Fruit fly (Drosophila melanogaster) whole organism, prepupa: ENCODE results near the gene Gs2.
A peak's percentile ranks its signal among the peaks of the same experiment; 100 is the strongest.

Experiments
- CG10631 ChIP-seq: fragments of 200-800 bp; sonication (Bioruptor generic); optimal IDR thresholded peaks from 2 replicates; lab custom pipeline; 2016; ENCODE audit warnings: missing biosample characterization, missing genetic modification characterization
- CG10669 ChIP-seq: fragments of 200-800 bp; sonication (Bioruptor generic); optimal IDR thresholded peaks from 3 replicates; lab custom pipeline; 2018; ENCODE audit warnings: missing biosample characterization, mild to moderate bottlenecking, missing genetic modification characterization, moderate library complexity
- CG11294 ChIP-seq: fragments of 200-800 bp; sonication (Bioruptor generic); IDR thresholded peaks from 2 replicates; pipeline ENCODE4 v1.3.6; 2022; ENCODE audit warnings: missing biosample characterization, missing genetic modification characterization
- CG11762 ChIP-seq: fragments of 200-800 bp; sonication (Bioruptor generic); optimal IDR thresholded peaks from 3 replicates; lab custom pipeline; 2016; ENCODE audit warnings: missing biosample characterization, missing genetic modification characterization; ENCODE audit not compliant: insufficient read depth
- CG11902 ChIP-seq: fragments of 200-800 bp; sonication (Bioruptor generic); optimal IDR thresholded peaks from 3 replicates; lab custom pipeline; 2016; ENCODE audit warnings: missing biosample characterization, missing genetic modification characterization
- CG15336 ChIP-seq: fragments of 200-800 bp; sonication (Bioruptor generic); IDR thresholded peaks from 2 replicates; pipeline ENCODE4 v1.3.6; 2022; ENCODE audit warnings: missing biosample characterization, missing genetic modification characterization
- CG1621 ChIP-seq: fragments of 200-800 bp; sonication (Bioruptor generic); optimal IDR thresholded peaks from 3 replicates; lab custom pipeline; 2018; ENCODE audit warnings: missing biosample characterization, mild to moderate bottlenecking, missing genetic modification characterization
- CG16779 ChIP-seq: fragments of 200-800 bp; sonication (Bioruptor generic); optimal IDR thresholded peaks from 3 replicates; lab custom pipeline; 2017; ENCODE audit warnings: missing biosample characterization, mild to moderate bottlenecking, missing genetic modification characterization
- CG3032 ChIP-seq: fragments of 200-800 bp; optimal IDR thresholded peaks from 2 replicates; lab custom pipeline; 2019; ENCODE audit warnings: missing biosample characterization, mild to moderate bottlenecking, missing genetic modification characterization, moderate library complexity
- CG31627 ChIP-seq: fragments of 200-800 bp; sonication (Bioruptor generic); optimal IDR thresholded peaks from 3 replicates; lab custom pipeline; 2016; ENCODE audit warnings: missing biosample characterization, missing genetic modification characterization
- CG6163 ChIP-seq: fragments of 200-800 bp; sonication (Bioruptor generic); IDR thresholded peaks from 3 replicates; pipeline ENCODE4 v1.3.6; 2022; ENCODE audit warnings: missing biosample characterization, missing genetic modification characterization
- CG6276 ChIP-seq: fragments of 200-800 bp; sonication (Bioruptor generic); optimal IDR thresholded peaks from 2 replicates; lab custom pipeline; 2017; ENCODE audit warnings: missing biosample characterization, mild to moderate bottlenecking, missing genetic modification characterization
- CG6808 ChIP-seq: fragments of 200-800 bp; sonication (Bioruptor generic); optimal IDR thresholded peaks from 3 replicates; lab custom pipeline; 2017; ENCODE audit warnings: missing biosample characterization, missing genetic modification characterization, mild to moderate bottlenecking, moderate library complexity, missing genetic modification reagents
- CG6854 ChIP-seq: fragments of 200-800 bp; sonication (Bioruptor generic); optimal IDR thresholded peaks from 2 replicates; lab custom pipeline; 2017; ENCODE audit warnings: missing biosample characterization, mild to moderate bottlenecking, missing genetic modification characterization
- CG8119 ChIP-seq: fragments of 200-800 bp; sonication (Bioruptor generic); IDR thresholded peaks from 3 replicates; pipeline ENCODE4 v1.3.6; 2022; ENCODE audit warnings: missing biosample characterization, missing genetic modification characterization
- CG8319 ChIP-seq: fragments of 200-800 bp; sonication (Bioruptor generic); optimal IDR thresholded peaks from 3 replicates; lab custom pipeline; 2016; ENCODE audit warnings: missing biosample characterization, missing genetic modification characterization
- CG8632 ChIP-seq: fragments of 200-800 bp; sonication (Bioruptor generic); optimal IDR thresholded peaks from 3 replicates; lab custom pipeline; 2016; ENCODE audit warnings: missing biosample characterization, missing genetic modification characterization
- Eip75B ChIP-seq: fragments of 200-800 bp; sonication (Bioruptor generic); optimal IDR thresholded peaks from 3 replicates; lab custom pipeline; 2016; ENCODE audit warnings: missing biosample characterization, missing genetic modification characterization
- Eip78C ChIP-seq: fragments of 200-800 bp; sonication (Bioruptor generic); peaks from one replicate; lab custom pipeline; 2016; ENCODE audit warnings: missing biosample characterization, missing genetic modification characterization
- Eip93F ChIP-seq: fragments of 200-800 bp; sonication (Bioruptor generic); optimal IDR thresholded peaks from 2 replicates; lab custom pipeline; 2016; ENCODE audit warnings: missing biosample characterization, mild to moderate bottlenecking, missing genetic modification characterization
- Ets21C ChIP-seq: fragments of 200-800 bp; sonication (Bioruptor generic); optimal IDR thresholded peaks from 3 replicates; lab custom pipeline; 2016; ENCODE audit warnings: missing biosample characterization, missing genetic modification characterization
- Ets96B ChIP-seq: fragments of 200-800 bp; optimal IDR thresholded peaks from 2 replicates; lab custom pipeline; 2019; ENCODE audit warnings: missing biosample characterization, mild to moderate bottlenecking, missing genetic modification characterization, moderate library complexity
- Hr38 ChIP-seq: sonication (Bioruptor generic); optimal IDR thresholded peaks from 2 replicates; lab custom pipeline; 2016; ENCODE audit warnings: missing biosample characterization, missing genetic modification characterization
- Hr4 ChIP-seq: fragments of 200-800 bp; sonication (Bioruptor generic); optimal IDR thresholded peaks from 3 replicates; lab custom pipeline; 2016; ENCODE audit warnings: missing biosample characterization, missing genetic modification characterization
- Lpt ChIP-seq: fragments of 200-800 bp; sonication (Bioruptor generic); optimal IDR thresholded peaks from 3 replicates; lab custom pipeline; 2016; ENCODE audit warnings: missing biosample characterization, missing genetic modification characterization
- Met ChIP-seq: fragments of 200-800 bp; sonication (Bioruptor generic); optimal IDR thresholded peaks from 3 replicates; lab custom pipeline; 2016; ENCODE audit warnings: missing biosample characterization, missing genetic modification characterization
- OdsH ChIP-seq: fragments of 200-800 bp; sonication (Bioruptor generic); optimal IDR thresholded peaks from 3 replicates; lab custom pipeline; 2016; ENCODE audit warnings: missing biosample characterization, missing genetic modification characterization
- Smox ChIP-seq: fragments of 200-800 bp; sonication (Bioruptor generic); optimal IDR thresholded peaks from 3 replicates; lab custom pipeline; 2016; ENCODE audit warnings: missing biosample characterization, missing genetic modification characterization
- Sox15 ChIP-seq: fragments of 200-800 bp; sonication (Bioruptor generic); optimal IDR thresholded peaks from 3 replicates; lab custom pipeline; 2016; ENCODE audit warnings: missing biosample characterization, missing genetic modification characterization
- achi ChIP-seq: fragments of 200-800 bp; sonication (Bioruptor generic); optimal IDR thresholded peaks from 3 replicates; lab custom pipeline; 2016; ENCODE audit warnings: missing biosample characterization, missing genetic modification characterization
- acj6 ChIP-seq: fragments of 200-800 bp; sonication (Bioruptor generic); optimal IDR thresholded peaks from 3 replicates; lab custom pipeline; 2016; ENCODE audit warnings: missing biosample characterization, missing genetic modification characterization
- cyc ChIP-seq: fragments of 200-800 bp; sonication (Bioruptor generic); optimal IDR thresholded peaks from 3 replicates; lab custom pipeline; 2016; ENCODE audit warnings: missing biosample characterization, missing genetic modification characterization
- dsx ChIP-seq: fragments of 200-800 bp; optimal IDR thresholded peaks from 3 replicates; lab custom pipeline; 2019; ENCODE audit warnings: missing biosample characterization, mild to moderate bottlenecking, missing genetic modification characterization, moderate library complexity; ENCODE audit not compliant: poor library complexity, severe bottlenecking
- eg ChIP-seq: fragments of 200-800 bp; sonication (Bioruptor generic); IDR thresholded peaks from 3 replicates; pipeline ENCODE4 v1.3.6; 2022; ENCODE audit warnings: missing biosample characterization, missing genetic modification characterization
- fd59A ChIP-seq: fragments of 200-800 bp; sonication (Bioruptor generic); optimal IDR thresholded peaks from 2 replicates; lab custom pipeline; 2017; ENCODE audit warnings: missing biosample characterization, mild to moderate bottlenecking, missing genetic modification characterization, missing genetic modification reagents
- fd85E ChIP-seq: fragments of 200-800 bp; sonication (Bioruptor generic); optimal IDR thresholded peaks from 3 replicates; lab custom pipeline; 2016; ENCODE audit warnings: missing biosample characterization, missing genetic modification characterization
- fkh ChIP-seq: fragments of 200-800 bp; sonication (Bioruptor generic); optimal IDR thresholded peaks from 3 replicates; lab custom pipeline; 2017; ENCODE audit warnings: missing biosample characterization, mild to moderate bottlenecking, missing genetic modification characterization, moderate library complexity
- lz ChIP-seq: fragments of 200-800 bp; sonication (Bioruptor generic); optimal IDR thresholded peaks from 3 replicates; lab custom pipeline; 2016; ENCODE audit warnings: missing biosample characterization, missing genetic modification characterization
- net ChIP-seq: fragments of 200-800 bp; sonication (Bioruptor generic); optimal IDR thresholded peaks from 3 replicates; lab custom pipeline; 2016; ENCODE audit warnings: missing biosample characterization, missing genetic modification characterization
- ss ChIP-seq, 2 experiments: fragments of 200-800 bp; sonication (Bioruptor generic); optimal IDR thresholded peaks; 2 replicates in 1 of 2; 3 replicates in 1 of 2; lab custom pipeline; 2017 to 2018; ENCODE audit warnings: mild to moderate bottlenecking in 2 of 2, missing biosample characterization in 2 of 2, missing genetic modification characterization in 2 of 2, moderate library complexity in 1 of 2
- svp ChIP-seq: fragments of 200-800 bp; sonication (Bioruptor generic); peaks from one replicate; lab custom pipeline; 2016; ENCODE audit warnings: missing biosample characterization, missing genetic modification characterization
- topi ChIP-seq: fragments of 200-800 bp; sonication (Bioruptor generic); optimal IDR thresholded peaks from 3 replicates; lab custom pipeline; 2016; ENCODE audit warnings: missing biosample characterization, missing genetic modification characterization

Gene Gs2

DNA sequence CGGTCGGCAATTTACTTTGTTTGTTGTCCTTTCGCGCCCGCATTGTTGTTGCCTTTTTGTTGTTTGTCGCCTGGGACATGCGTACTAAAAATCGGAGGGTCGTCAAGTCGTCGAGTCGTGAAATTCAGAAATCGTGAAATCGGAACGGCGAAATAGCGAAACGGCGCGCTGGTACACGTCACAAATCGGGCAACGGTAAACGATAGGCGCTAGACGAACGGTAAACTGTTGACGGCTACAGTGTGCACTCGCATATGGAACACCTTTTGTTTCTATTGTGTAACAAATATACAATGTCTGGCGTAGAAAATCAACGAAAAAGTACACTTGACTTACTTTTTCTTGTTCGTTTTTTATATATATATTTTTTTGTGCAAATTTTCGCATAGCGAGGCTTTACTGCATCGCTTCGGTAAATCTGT is 38.6 kb upstream of the Gs2 start (continued):
- peak; percentile 39 for TF ChIP-seq topi
- TF ChIP-seq svp (GFP tag; lab: Kevin White, UChicago) = peak; percentile 36
- TF ChIP-seq CG11902 (GFP tag; lab: Kevin White, UChicago) = peak; percentile 8
- no peak for TF ChIP-seq CG16779 (tag; lab: Kevin White, UChicago)
- TF ChIP-seq Eip75B (GFP tag; lab: Kevin White, UChicago) = peak; percentile 50
- peak; percentile 22 for TF ChIP-seq Smox (GFP tag; lab: Kevin White, UChicago)
- peak; percentile 40 for TF ChIP-seq acj6
- peak; percentile 17 for TF ChIP-seq lz
- peak; percentile 39 for TF ChIP-seq CG3032
- peak; percentile 2 to 50 for TF ChIP-seq ss (GFP tag; optimal IDR thresholded peaks at IDR 0.05; lab: Kevin White, UChicago)
- TF ChIP-seq Sox15 (GFP tag; lab: Kevin White, UChicago) = peak; percentile 7
- no peak for TF ChIP-seq Lpt (GFP tag; lab: Kevin White, UChicago)
- peak; percentile 32 for TF ChIP-seq Met (GFP tag; lab: Kevin White, UChicago)
- no peak for TF ChIP-seq Eip93F (GFP tag; lab: Kevin White, UChicago)
- peak; percentile 9 for TF ChIP-seq CG6808 (GFP tag; lab: Kevin White, UChicago)
- peak; percentile 18 for TF ChIP-seq dsx (GFP tag; lab: Kevin White, UChicago)
- peak; percentile 60 for TF ChIP-seq OdsH
- peak; percentile 64 for TF ChIP-seq CG15336 (GFP tag; lab: Robert Waterston, UW)
- TF ChIP-seq eg (GFP tag; lab: Robert Waterston, UW) = peak; percentile 63; the same call in 2 of the 3 replicates
- peak; percentile 12 for TF ChIP-seq fkh (GFP tag; lab: Kevin White, UChicago)
- peak; percentile 68 for TF ChIP-seq CG6163 (GFP tag; lab: Robert Waterston, UW)
- no peak for TF ChIP-seq CG8632 (GFP tag; lab: Kevin White, UChicago)

DNA sequence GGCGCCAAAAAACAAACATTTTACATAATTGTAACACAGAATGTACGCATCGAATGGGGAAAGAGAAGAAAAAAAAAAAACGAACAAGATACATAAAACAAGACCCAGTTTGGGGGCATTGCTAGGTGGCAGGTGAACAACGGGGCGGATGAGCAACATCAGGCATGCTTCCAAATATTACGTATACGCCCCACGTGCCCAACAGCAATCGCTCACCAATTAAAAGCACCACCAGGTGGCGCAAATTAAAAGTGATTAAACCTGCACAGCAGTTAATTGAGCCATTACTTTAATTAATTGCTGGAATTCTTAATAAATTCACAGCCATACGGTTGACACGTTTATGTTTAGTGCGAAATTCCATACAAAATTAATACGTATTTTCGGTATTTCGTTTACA is 37.1 kb upstream of the Gs2 start:
- TF ChIP-seq lz (no peak), fd85E (GFP tag; lab: Kevin White, UChicago) (no peak), ss (GFP tag; optimal IDR thresholded peaks at IDR 0.05; lab: Kevin White, UChicago) (no peak), CG10631 (no peak), Hr38 (GFP tag; lab: Kevin White, UChicago) (no peak), OdsH (no peak), Eip93F (GFP tag; lab: Kevin White, UChicago) (no peak), Hr4 (GFP tag; lab: Kevin White, UChicago) (no peak), CG11762 (GFP tag; lab: Kevin White, UChicago) (no peak)

DNA sequence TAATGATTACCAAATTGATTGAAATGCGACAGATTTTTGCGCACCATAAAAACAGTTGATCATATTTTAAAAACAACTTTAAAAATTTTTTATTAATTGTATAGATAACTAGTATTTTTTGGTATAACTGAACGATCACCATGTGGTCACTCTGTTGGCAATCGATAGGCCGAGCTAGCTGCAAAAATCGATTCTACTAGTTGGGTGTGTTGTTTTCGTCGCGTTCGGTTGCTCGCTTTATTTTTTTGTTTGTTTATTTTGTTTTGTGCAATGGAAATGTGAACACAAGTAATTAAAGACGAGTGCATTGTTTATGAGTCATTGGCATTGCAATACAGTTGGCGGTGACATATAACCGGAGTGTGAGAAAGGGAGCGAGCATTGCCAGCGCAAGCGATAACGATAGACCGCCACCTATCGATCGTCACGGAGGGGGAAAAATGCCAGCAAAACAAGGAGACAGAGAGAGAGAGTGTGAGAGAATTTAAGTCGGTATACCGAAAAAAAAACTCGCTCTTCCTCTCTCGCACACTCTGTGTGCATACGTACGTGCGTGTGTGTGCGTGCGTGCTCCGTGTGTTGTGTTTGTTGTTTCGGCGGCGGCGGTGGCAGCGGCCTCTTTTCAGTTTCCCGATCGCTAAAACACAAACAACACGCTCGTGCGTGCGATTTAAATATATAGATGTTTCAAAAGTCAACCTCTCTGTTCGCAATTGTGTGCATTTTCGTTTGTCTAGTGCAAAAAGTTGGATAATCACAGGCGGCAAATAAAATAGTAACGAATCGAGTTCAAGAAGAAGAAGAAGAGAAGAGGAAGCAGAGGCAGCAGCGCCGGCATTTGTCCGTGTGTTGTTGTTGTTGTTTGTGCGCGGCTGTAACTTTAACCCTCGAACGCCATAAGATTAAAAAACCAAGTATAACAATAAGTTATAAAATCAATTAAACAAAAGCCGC is 32.9 kb upstream of the Gs2 start:
- TF ChIP-seq ss (GFP tag; optimal IDR thresholded peaks at IDR 0.05; lab: Kevin White, UChicago) = peak in 1 of 2 experiments; percentile 28
- TF ChIP-seq fd59A = no peak
- peak; percentile 45; the same call in 1 of the 3 replicates for TF ChIP-seq CG6163 (GFP tag; lab: Robert Waterston, UW)
- TF ChIP-seq svp (GFP tag; lab: Kevin White, UChicago) = peak; percentile 48
- TF ChIP-seq net = no peak
- no peak for TF ChIP-seq CG11294 (GFP tag; lab: Robert Waterston, UW)
- TF ChIP-seq CG8119 (GFP tag; lab: Robert Waterston, UW) = no peak
- peak; percentile 40 for TF ChIP-seq Lpt (GFP tag; lab: Kevin White, UChicago)
- TF ChIP-seq cyc (GFP tag; lab: Kevin White, UChicago) = no peak
- peak; percentile 36 for TF ChIP-seq CG6276 (GFP tag; lab: Kevin White, UChicago)
- TF ChIP-seq Eip78C (GFP tag; lab: Kevin White, UChicago) = peak; percentile 16
- TF ChIP-seq CG6808 (GFP tag; lab: Kevin White, UChicago) = no peak
- no peak for TF ChIP-seq CG15336 (GFP tag; lab: Robert Waterston, UW)
- TF ChIP-seq Ets96B (tag; lab: Kevin White, UChicago) = no peak
- no peak for TF ChIP-seq CG10669
- no peak for TF ChIP-seq achi (GFP tag; lab: Kevin White, UChicago)
- TF ChIP-seq CG6854 (GFP tag; lab: Kevin White, UChicago) = peak; percentile 32
- TF ChIP-seq fkh (GFP tag; lab: Kevin White, UChicago) = peak; percentile 76
- TF ChIP-seq CG31627 (GFP tag; lab: Kevin White, UChicago) = no peak
- peak; percentile 9 for TF ChIP-seq CG1621 (tag; lab: Kevin White, UChicago)
- no peak for TF ChIP-seq Ets21C (GFP tag; lab: Kevin White, UChicago)
- TF ChIP-seq CG8319 (GFP tag; lab: Kevin White, UChicago) = no peak
- 0 out of 3 replicates have a peak, but pooled peaks have one; percentile 7 for TF ChIP-seq eg (GFP tag; lab: Robert Waterston, UW)
- TF ChIP-seq CG11762 (GFP tag; lab: Kevin White, UChicago) = no peak
